Worm (Caenorhabditis elegans) whole organism, early embryonic: Measurements from ENCODE around the gene clc-7.
A peak's percentile ranks its signal among the peaks of the same experiment; 100 is the strongest.

Experiments used
- B0310.2 ChIP-seq: sonication (generic microtip); optimal IDR thresholded peaks from 2 replicates; lab custom pipeline; 2016; ENCODE audit warnings: mild to moderate bottlenecking, missing genetic modification characterization, missing compliant biosample characterization
- F13C5.2 ChIP-seq: sonication (generic microtip); optimal IDR thresholded peaks from 2 replicates; lab custom pipeline; 2017; ENCODE audit warnings: mild to moderate bottlenecking, missing genetic modification characterization, inconsistent platforms, missing compliant biosample characterization
- aly-1 ChIP-seq: sonication (generic microtip); optimal IDR thresholded peaks from 2 replicates; lab custom pipeline; 2016; ENCODE audit warnings: missing genetic modification characterization, missing compliant biosample characterization
- ama-1 ChIP-seq: fragments of 150-350 bp; optimal IDR thresholded peaks from 2 replicates; lab custom pipeline; 2014
- ceh-13 ChIP-seq: fragments of 200-800 bp; sonication (Bioruptor generic); optimal IDR thresholded peaks from 2 replicates; lab custom pipeline; 2018; ENCODE audit warnings: mild to moderate bottlenecking, missing genetic modification characterization, missing compliant biosample characterization
- ceh-36 ChIP-seq: sonication (generic microtip); optimal IDR thresholded peaks from 2 replicates; lab custom pipeline; 2016; ENCODE audit warnings: missing genetic modification characterization, inconsistent platforms, missing compliant biosample characterization
- ets-7 ChIP-seq: sonication (generic microtip); optimal IDR thresholded peaks from 2 replicates; lab custom pipeline; 2016; ENCODE audit warnings: missing genotype, missing genetic modification characterization, missing compliant biosample characterization
- flt-1 ChIP-seq: fragments of 200-800 bp; sonication (Bioruptor generic); IDR thresholded peaks from 2 replicates; pipeline ENCODE4 v1.3.6; 2022; ENCODE audit warnings: missing genetic modification characterization, missing compliant biosample characterization
- hmbx-1 ChIP-seq: sonication (generic microtip); optimal IDR thresholded peaks from 2 replicates; lab custom pipeline; 2016; ENCODE audit warnings: mild to moderate bottlenecking, missing genetic modification characterization, missing compliant biosample characterization
- hmg-4 ChIP-seq: fragments of 200-800 bp; sonication (Bioruptor generic); optimal IDR thresholded peaks from 2 replicates; lab custom pipeline; 2018; ENCODE audit warnings: mild to moderate bottlenecking, missing genetic modification characterization, missing compliant biosample characterization
- hnd-1 ChIP-seq: sonication (generic microtip); optimal IDR thresholded peaks from 2 replicates; lab custom pipeline; 2016; ENCODE audit warnings: missing genetic modification characterization, missing compliant biosample characterization
- pes-1 ChIP-seq: fragments of 200-800 bp; sonication (Bioruptor generic); IDR thresholded peaks from 2 replicates; pipeline ENCODE4 v1.3.6; 2022; ENCODE audit warnings: missing genetic modification reagents, missing genetic modification characterization, missing compliant biosample characterization
- scrt-1 ChIP-seq: fragments of 200-800 bp; sonication (Bioruptor generic); IDR thresholded peaks from 2 replicates; pipeline ENCODE4 v1.3.6; 2022; ENCODE audit warnings: missing genetic modification characterization, missing compliant biosample characterization
- sea-1 ChIP-seq: fragments of 200-800 bp; sonication (Bioruptor generic); conservative IDR thresholded peaks from 2 replicates; pipeline ENCODE4 v1.3.6; 2022; ENCODE audit warnings: missing genetic modification characterization, missing compliant biosample characterization
- tbx-11 ChIP-seq: fragments of 200-800 bp; sonication (Bioruptor generic); IDR thresholded peaks from 2 replicates; pipeline ENCODE4 v1.3.6; 2022; ENCODE audit warnings: missing genetic modification characterization, missing compliant biosample characterization
- tbx-37 ChIP-seq: fragments of 200-800 bp; sonication (Bioruptor generic); conservative IDR thresholded peaks from 2 replicates; pipeline ENCODE4 v1.3.6; 2022; ENCODE audit warnings: missing genetic modification reagents, missing genetic modification characterization, missing compliant biosample characterization
- tra-4 ChIP-seq: sonication (generic microtip); optimal IDR thresholded peaks from 2 replicates; lab custom pipeline; 2017; ENCODE audit warnings: missing genetic modification characterization, missing compliant biosample characterization

The clc-7 gene

ce11 chrX:5061763-5062162, 6.1 kb upstream of the clc-7 start:
- no peak for TF ChIP-seq ceh-13 (GFP tag; lab: Kevin White, UChicago)
- no peak for TF ChIP-seq sea-1 (GFP tag; lab: Robert Waterston, UW)
- no peak for TF ChIP-seq tra-4
- no peak for TF ChIP-seq ets-7

DNA sequence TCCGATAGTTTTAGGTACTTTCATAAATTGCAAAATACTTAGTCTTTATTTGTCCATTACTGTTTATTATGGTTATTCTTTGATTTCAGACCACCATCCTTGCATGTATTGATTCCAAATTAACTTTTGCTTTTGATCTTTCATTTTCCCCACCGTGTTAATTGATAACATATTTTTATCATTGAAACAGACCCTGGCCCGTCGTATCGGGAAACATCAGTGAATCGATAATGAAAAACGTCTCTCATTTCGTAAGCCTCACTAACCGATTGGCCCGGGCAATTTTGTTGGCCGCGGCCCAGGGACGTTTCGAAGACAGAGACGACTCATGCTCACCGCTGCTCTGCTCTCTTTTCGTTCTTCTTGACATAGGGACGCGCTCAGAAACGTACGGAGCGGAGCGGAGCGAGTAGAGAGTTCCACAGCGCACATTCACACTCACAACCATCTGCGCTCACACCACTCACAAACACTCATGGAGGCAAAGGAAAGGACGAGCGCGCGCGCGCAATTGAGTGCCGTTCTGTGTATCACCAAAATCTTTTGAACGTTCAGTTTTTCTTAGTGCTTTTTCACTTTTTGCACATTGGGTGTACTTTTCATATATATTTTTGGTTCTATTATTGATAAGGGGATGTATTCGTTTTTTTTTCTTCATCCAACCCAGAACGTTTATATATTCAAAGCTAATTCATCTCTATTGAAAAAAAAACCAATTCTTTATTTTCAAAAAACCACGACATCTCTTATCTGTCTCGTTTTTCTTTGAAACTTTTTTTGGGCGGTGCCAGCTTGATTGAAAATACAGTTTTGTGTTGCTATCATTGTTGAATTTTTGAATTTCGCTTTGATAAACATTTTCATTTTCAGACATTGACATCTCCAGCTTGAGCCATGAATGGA, 3.9 kb upstream of the clc-7 start, which contains the start of gene C24H10.2:
C24H10.2 (plus strand) TSS at position 853 of the 903 bp plus-strand sequence.
- TF ChIP-seq tbx-11 (no peak), ceh-36 (tag; lab: Kevin White, UChicago) (no peak), tbx-37 (GFP tag; lab: Robert Waterston, UW) (no peak), ets-7 (no peak), aly-1 (peak; percentile 54), pes-1 (GFP tag; lab: Robert Waterston, UW) (no peak), flt-1 (GFP tag; lab: Robert Waterston, UW) (no peak), hmg-4 (GFP tag; lab: Kevin White, UChicago) (peak; percentile 70), scrt-1 (GFP tag; lab: Robert Waterston, UW) (no peak), B0310.2 (no peak), sea-1 (GFP tag; lab: Robert Waterston, UW) (0 out of 2 replicates have a peak, but pooled peaks have one; percentile 13), F13C5.2 (peak; percentile 80), ama-1 (lab: Kevin White, UChicago) (no peak), hnd-1 (no peak), hmbx-1 (tag; lab: Kevin White, UChicago) (no peak), ceh-13 (GFP tag; lab: Kevin White, UChicago) (no peak)

- TF ChIP-seq flt-1 (GFP tag; lab: Robert Waterston, UW) (no peak), scrt-1 (GFP tag; lab: Robert Waterston, UW) (no peak), tbx-11 (no peak), B0310.2 (no peak), hnd-1 (no peak), tra-4 (no peak), pes-1 (GFP tag; lab: Robert Waterston, UW) (no peak), hmg-4 (GFP tag; lab: Kevin White, UChicago) (no peak), ceh-36 (tag; lab: Kevin White, UChicago) (no peak), hmbx-1 (tag; lab: Kevin White, UChicago) (no peak), F13C5.2 (no peak), ama-1 (lab: Kevin White, UChicago) (no peak), aly-1 (no peak), sea-1 (GFP tag; lab: Robert Waterston, UW) (no peak), tbx-37 (GFP tag; lab: Robert Waterston, UW) (no peak), ceh-13 (GFP tag; lab: Kevin White, UChicago) (no peak), ets-7 (no peak)
Observed at ce11 chrX:5066570-5066969, 1.3 kb upstream of the clc-7 start.

DNA sequence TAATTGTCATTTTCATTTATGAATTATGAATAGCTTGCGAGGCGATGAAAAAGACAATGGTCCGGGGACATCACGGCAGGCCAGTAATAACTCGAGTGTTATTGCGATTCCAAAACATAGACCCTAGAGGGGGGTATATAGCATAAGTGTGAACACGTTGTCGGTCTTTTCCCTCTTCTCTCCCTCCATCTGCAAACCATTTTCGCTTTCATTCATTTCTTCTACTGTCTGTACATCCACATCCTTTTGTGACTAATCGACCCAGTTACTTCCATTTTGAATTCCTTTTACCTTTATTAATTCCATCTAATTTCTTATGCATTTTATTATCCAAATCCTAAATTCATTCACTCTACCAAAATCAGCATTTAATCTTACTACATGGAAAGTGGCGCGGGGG, 3.1 kb downstream of the clc-7 start:
- TF ChIP-seq B0310.2 (no peak), scrt-1 (GFP tag; lab: Robert Waterston, UW) (no peak), hmbx-1 (tag; lab: Kevin White, UChicago) (no peak)

- TF ChIP-seq tbx-37 (GFP tag; lab: Robert Waterston, UW) (no peak), ama-1 (lab: Kevin White, UChicago) (no peak), flt-1 (GFP tag; lab: Robert Waterston, UW) (no peak), sea-1 (GFP tag; lab: Robert Waterston, UW) (no peak), hmg-4 (GFP tag; lab: Kevin White, UChicago) (no peak), hnd-1 (no peak), scrt-1 (GFP tag; lab: Robert Waterston, UW) (no peak), hmbx-1 (tag; lab: Kevin White, UChicago) (no peak), tbx-11 (no peak), aly-1 (no peak), ceh-13 (GFP tag; lab: Kevin White, UChicago) (no peak), ceh-36 (tag; lab: Kevin White, UChicago) (no peak), B0310.2 (no peak), pes-1 (GFP tag; lab: Robert Waterston, UW) (no peak), tra-4 (no peak), ets-7 (no peak), F13C5.2 (no peak)
Observed at ce11 chrX:5073895-5074294, 6.0 kb downstream of the clc-7 start.

- no peak for TF ChIP-seq sea-1 (GFP tag; lab: Robert Waterston, UW)
- TF ChIP-seq scrt-1 (GFP tag; lab: Robert Waterston, UW): no peak
- no peak for TF ChIP-seq ama-1 (lab: Kevin White, UChicago)
- TF ChIP-seq B0310.2: no peak
- TF ChIP-seq hmbx-1 (tag; lab: Kevin White, UChicago): no peak
- TF ChIP-seq tbx-11: no peak
- TF ChIP-seq flt-1 (GFP tag; lab: Robert Waterston, UW): no peak
- no peak for TF ChIP-seq ceh-36 (tag; lab: Kevin White, UChicago)
Observed at ce11 chrX:5075538-5075937, 7.6 kb downstream of the clc-7 start.

- TF ChIP-seq sea-1 (GFP tag; lab: Robert Waterston, UW) (no peak), aly-1 (peak; percentile 8), tbx-11 (0 out of 2 replicates have a peak, but pooled peaks have one; percentile 25), ama-1 (lab: Kevin White, UChicago) (no peak), hmg-4 (GFP tag; lab: Kevin White, UChicago) (peak; percentile 74)
Observed at ce11 chrX:5077696-5078343, 9.9 kb downstream of the clc-7 start, which contains the start of gene cal-5. Gene cal-5, minus strand, starts transcription at chrX:5077961.
